Worm (Caenorhabditis elegans): ENCODE data around the gene tag-293.

tag-293 gene

DNA sequence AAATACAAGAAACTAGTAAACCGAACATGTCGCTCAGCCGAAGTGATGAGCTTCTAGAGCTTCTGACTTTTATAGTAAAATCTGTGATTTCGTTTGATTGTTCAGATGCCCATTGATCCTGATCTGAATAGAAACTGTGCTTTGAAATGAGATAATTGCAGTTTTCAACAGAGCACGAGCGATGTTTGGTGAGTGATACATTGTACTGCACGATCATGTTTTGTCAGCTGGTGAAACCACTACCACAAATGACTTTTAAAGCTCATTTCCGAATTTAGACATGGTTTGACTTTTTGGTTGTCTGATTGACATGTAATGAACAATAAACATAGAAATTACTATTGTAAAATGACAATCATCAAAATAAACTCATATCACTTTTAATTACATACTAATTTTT lies at the start of gene tag-293:
TSS of gene tag-293 (minus strand) at position 101 of the 400 bp plus-strand sequence.
- TF ChIP-seq T23F11.4 (GFP tag; optimal IDR thresholded peaks at IDR 0.05) (no peak), ref-2 (tag; optimal IDR thresholded peaks at IDR 0.05) (no peak), pax-1 (tag; optimal IDR thresholded peaks at IDR 0.05) (no peak), npax-4 (tag; optimal IDR thresholded peaks at IDR 0.05) (no peak), ceh-14 (tag; optimal IDR thresholded peaks at IDR 0.05) (no peak), K09A11.1 (tag; optimal IDR thresholded peaks at IDR 0.05; ENCODE audit: insufficient read depth) (no peak), tbx-2 (tag; optimal IDR thresholded peaks at IDR 0.05) (no peak), F13H6.1 (tag; optimal IDR thresholded peaks at IDR 0.05) (no peak), tbx-7 (tag; optimal IDR thresholded peaks at IDR 0.05) (no peak), nhr-11 (tag; optimal IDR thresholded peaks at IDR 0.05) (no peak), elt-4 (tag; optimal IDR thresholded peaks at IDR 0.05) (no peak), pat-9 (tag; optimal IDR thresholded peaks at IDR 0.05) (no peak), pqm-1 (tag; optimal IDR thresholded peaks at IDR 0.05) (no peak), gmeb-2 (tag; optimal IDR thresholded peaks at IDR 0.05) (no peak), fkh-6 (tag; optimal IDR thresholded peaks at IDR 0.05) (no peak), hlh-13 (GFP tag; optimal IDR thresholded peaks at IDR 0.05) (no peak), ceh-45 (GFP tag; IDR thresholded peaks at IDR 0.05) (no peak), ceh-2 (tag; optimal IDR thresholded peaks at IDR 0.05) (no peak), Y22D7AL.16 (tag; optimal IDR thresholded peaks at IDR 0.05) (no peak), nfya-1 (tag; optimal IDR thresholded peaks at IDR 0.05) (no peak)

DNA sequence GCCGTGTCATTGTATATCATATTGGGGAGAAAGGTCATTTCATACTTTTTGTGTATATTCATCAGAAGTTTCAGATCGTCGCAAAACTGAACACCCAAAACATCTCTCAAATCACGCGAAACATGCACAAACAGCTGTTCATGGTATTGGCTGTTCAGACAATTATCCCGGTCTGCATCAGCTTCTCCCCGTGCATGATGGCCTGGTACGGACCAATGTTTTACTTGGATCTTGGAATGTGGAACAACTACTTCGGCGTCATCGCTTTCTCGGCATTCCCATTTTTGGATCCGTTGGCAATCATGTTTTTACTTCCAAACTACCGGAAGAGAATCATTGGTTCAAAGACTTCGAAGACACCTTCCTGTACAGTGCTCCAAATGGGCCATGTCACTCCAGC lies 48.1 kb upstream of the tag-293 start:
- TF ChIP-seq elt-4 (tag; optimal IDR thresholded peaks at IDR 0.05) (no peak), ref-2 (tag; optimal IDR thresholded peaks at IDR 0.05) (no peak), ama-1 (optimal IDR thresholded peaks at IDR 0.05) (no peak), pat-9 (tag; optimal IDR thresholded peaks at IDR 0.05) (no peak), ceh-34 (tag; optimal IDR thresholded peaks at IDR 0.05) (no peak), unc-55 (GFP tag; optimal IDR thresholded peaks at IDR 0.05) (no peak), sox-4 (tag; optimal IDR thresholded peaks at IDR 0.05) (no peak), mec-3 (tag; optimal IDR thresholded peaks at IDR 0.05; ENCODE audit: borderline replicate concordance) (no peak), C38D4.7 (GFP tag; optimal IDR thresholded peaks at IDR 0.05) (no peak), dve-1 (tag; optimal IDR thresholded peaks at IDR 0.05) (no peak), ceh-30 (tag; optimal IDR thresholded peaks at IDR 0.05) (no peak), ceh-14 (tag; optimal IDR thresholded peaks at IDR 0.05) (no peak), ceh-31 (tag; optimal IDR thresholded peaks at IDR 0.05) (no peak), hlh-8 (tag; optimal IDR thresholded peaks at IDR 0.05) (no peak)

DNA sequence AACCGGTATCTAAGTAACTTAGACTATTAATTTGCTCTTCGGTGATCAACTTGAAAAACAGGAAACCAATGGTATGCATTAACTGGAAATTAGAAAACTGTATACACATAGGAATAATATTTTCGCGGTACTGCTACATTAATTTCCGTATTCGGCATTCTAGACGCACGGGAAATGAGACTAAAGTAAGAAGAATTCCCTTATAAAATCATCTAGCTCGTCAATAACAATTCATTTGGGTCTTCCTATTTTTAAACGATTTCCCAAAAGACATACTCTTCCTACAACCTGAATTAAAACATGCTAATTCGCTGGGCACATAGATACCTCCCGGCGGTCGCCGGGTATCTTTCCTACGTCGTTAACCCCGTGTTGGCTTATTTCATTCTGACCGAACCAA lies 47.0 kb upstream of the tag-293 start, which contains the start of gene srj-13:
TSS of gene srj-13 (plus strand) at position 301 of the 400 bp plus-strand sequence.
- TF ChIP-seq pax-1 (tag; optimal IDR thresholded peaks at IDR 0.05), result no peak
- TF ChIP-seq ceh-48 (tag; optimal IDR thresholded peaks at IDR 0.05), result no peak
- no peak for TF ChIP-seq ceh-30 (tag; optimal IDR thresholded peaks at IDR 0.05)
- no peak for TF ChIP-seq npax-4 (tag; optimal IDR thresholded peaks at IDR 0.05)
- TF ChIP-seq pha-2 (tag; optimal IDR thresholded peaks at IDR 0.05), result no peak
- TF ChIP-seq nhr-11 (tag; optimal IDR thresholded peaks at IDR 0.05), result no peak
- no peak for TF ChIP-seq C38D4.7 (GFP tag; optimal IDR thresholded peaks at IDR 0.05)
- no peak for TF ChIP-seq ets-4 (tag; optimal IDR thresholded peaks at IDR 0.05)
- TF ChIP-seq rnt-1 (tag; optimal IDR thresholded peaks at IDR 0.05), result no peak
- no peak for TF ChIP-seq ceh-34 (tag; optimal IDR thresholded peaks at IDR 0.05)

DNA sequence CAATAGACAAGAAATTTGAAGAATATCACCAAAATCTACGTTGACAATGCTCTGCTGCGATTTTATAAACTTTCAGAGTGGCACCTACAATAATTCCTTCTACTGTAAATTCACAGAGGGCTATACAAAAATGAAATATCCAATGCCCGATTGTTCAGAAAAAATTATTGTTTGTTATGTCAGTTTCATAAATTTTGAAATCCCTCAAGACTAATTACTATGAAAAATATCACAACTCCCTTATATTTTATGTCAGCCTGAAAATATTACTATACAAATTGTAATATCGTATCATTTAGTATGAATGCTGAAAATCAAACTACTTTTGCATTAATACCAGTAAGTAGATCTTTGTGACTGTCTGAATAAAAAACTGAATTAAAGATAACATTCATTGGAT lies 45.2 kb upstream of the tag-293 start, which contains the start of gene srx-60:
TSS of gene srx-60 (plus strand) at position 301 of the 400 bp plus-strand sequence.
- TF ChIP-seq lim-6 (tag; optimal IDR thresholded peaks at IDR 0.05) (no peak), ref-2 (tag; optimal IDR thresholded peaks at IDR 0.05) (no peak), pag-3 (tag; optimal IDR thresholded peaks at IDR 0.05; ENCODE audit: borderline replicate concordance) (no peak), mec-3 (tag; optimal IDR thresholded peaks at IDR 0.05; ENCODE audit: borderline replicate concordance) (no peak), hlh-6 (tag; optimal IDR thresholded peaks at IDR 0.05) (no peak), tbx-7 (tag; optimal IDR thresholded peaks at IDR 0.05) (no peak)
